Fruit fly (Drosophila melanogaster) whole organism, wandering third instar larva: ENCODE measurements around the gene Traf6.
A peak's percentile ranks its signal among the peaks of the same experiment; 100 is the strongest.

Experiments used
- Abd-B ChIP-seq: fragments of >200 bp; optimal IDR thresholded peaks from 2 replicates; lab custom pipeline; 2017; ENCODE audit warnings: missing biosample characterization, missing genetic modification characterization
- CG32264 ChIP-seq: fragments of 200-800 bp; sonication (Bioruptor generic); optimal IDR thresholded peaks from 2 replicates; lab custom pipeline; 2016; ENCODE audit warnings: missing biosample characterization, missing genetic modification characterization
- Dfd ChIP-seq: fragments of >200 bp; optimal IDR thresholded peaks from 2 replicates; lab custom pipeline; 2017; ENCODE audit warnings: missing biosample characterization, missing genetic modification characterization
- Dif ChIP-seq: fragments of 200-275, 200-300 bp; sonication (Bioruptor generic); optimal IDR thresholded peaks from 2 replicates; lab custom pipeline; 2018; ENCODE audit warnings: missing biosample characterization, missing genetic modification characterization; ENCODE audit not compliant: partially characterized antibody
- HLH106 ChIP-seq: fragments of 200-800 bp; optimal IDR thresholded peaks from 3 replicates; lab custom pipeline; 2019; ENCODE audit warnings: missing biosample characterization, mild to moderate bottlenecking, missing genetic modification characterization, moderate library complexity
- Hnf4 ChIP-seq: fragments of 200-800 bp; sonication (Bioruptor generic); optimal IDR thresholded peaks from 2 replicates; lab custom pipeline; 2016; ENCODE audit warnings: missing biosample characterization, mild to moderate bottlenecking, missing genetic modification characterization
- Hr78 ChIP-seq: fragments of >200 bp; optimal IDR thresholded peaks from 2 replicates; lab custom pipeline; 2017; ENCODE audit warnings: missing biosample characterization, missing genetic modification characterization
- Myc ChIP-seq: fragments of >200 bp; optimal IDR thresholded peaks from 2 replicates; lab custom pipeline; 2017
- N ChIP-seq: fragments of >200 bp; optimal IDR thresholded peaks from 2 replicates; lab custom pipeline; 2018; ENCODE audit warnings: missing biosample characterization, missing external identifiers, missing genetic modification characterization
- OdsH ChIP-seq: fragments of 200-800 bp; sonication (Bioruptor generic); optimal IDR thresholded peaks from 2 replicates; lab custom pipeline; 2016; ENCODE audit warnings: missing biosample characterization, mild to moderate bottlenecking, missing genetic modification characterization
- Rel ChIP-seq, 2 experiments: fragments of 200-800 bp; sonication (Bioruptor generic) in 1 of 2; optimal IDR thresholded peaks; 2 replicates in 1 of 2; 3 replicates in 1 of 2; lab custom pipeline; 2016 to 2019; ENCODE audit warnings: mild to moderate bottlenecking in 2 of 2, missing biosample characterization in 2 of 2, missing genetic modification characterization in 2 of 2, moderate library complexity in 1 of 2
- Sp1 ChIP-seq: fragments of 200-800 bp; sonication (Bioruptor generic); optimal IDR thresholded peaks from 3 replicates; lab custom pipeline; 2019; ENCODE audit warnings: missing biosample characterization, mild to moderate bottlenecking, missing genetic modification characterization, moderate library complexity
- br ChIP-seq: fragments of 200-800 bp; sonication (Bioruptor generic); optimal IDR thresholded peaks from 2 replicates; lab custom pipeline; 2016; ENCODE audit warnings: missing biosample characterization, missing genetic modification characterization
- brk ChIP-seq: fragments of 200-800 bp; sonication (Bioruptor generic); optimal IDR thresholded peaks from 2 replicates; lab custom pipeline; 2016; ENCODE audit warnings: missing biosample characterization, mild to moderate bottlenecking, missing genetic modification characterization
- dl ChIP-seq, 2 experiments: fragments of 175-275, 200-275 bp in 1 of 2; fragments of 200-275 bp in 1 of 2; sonication (Bioruptor generic); optimal IDR thresholded peaks; lab custom pipeline; 2018; ENCODE audit warnings: mild to moderate bottlenecking in 2 of 2, missing biosample characterization in 2 of 2, missing genetic modification characterization in 2 of 2, moderate library complexity in 2 of 2; ENCODE audit not compliant: partially characterized antibody in 2 of 2, insufficient read depth in 1 of 2
- ey ChIP-seq: fragments of 200-800 bp; sonication (Bioruptor generic); optimal IDR thresholded peaks from 2 replicates; lab custom pipeline; 2016; ENCODE audit warnings: missing biosample characterization, missing genetic modification characterization
- foxo ChIP-seq, 2 experiments: fragments of 200-800 bp; sonication (Bioruptor generic); optimal IDR thresholded peaks; 2 replicates in 1 of 2; 3 replicates in 1 of 2; lab custom pipeline; 2016 to 2017; ENCODE audit warnings: missing biosample characterization in 2 of 2, missing genetic modification characterization in 2 of 2
- fru ChIP-seq: fragments of 200-800 bp; sonication (Bioruptor generic); optimal IDR thresholded peaks from 3 replicates; lab custom pipeline; 2016; ENCODE audit warnings: missing biosample characterization, mild to moderate bottlenecking, missing genetic modification characterization
- h ChIP-seq: fragments of 200-800 bp; sonication (Bioruptor generic); optimal IDR thresholded peaks from 3 replicates; lab custom pipeline; 2016; ENCODE audit warnings: missing biosample characterization, mild to moderate bottlenecking, missing genetic modification characterization
- jim ChIP-seq: fragments of 175-275, 200-325 bp; sonication (Bioruptor generic); optimal IDR thresholded peaks from 2 replicates; lab custom pipeline; 2016; ENCODE audit warnings: missing biosample characterization, mild to moderate bottlenecking, missing genetic modification characterization
- lola ChIP-seq: fragments of >200 bp; optimal IDR thresholded peaks from 2 replicates; lab custom pipeline; 2017; ENCODE audit warnings: missing biosample characterization, missing genetic modification characterization
- pan ChIP-seq: fragments of >200 bp; optimal IDR thresholded peaks from 2 replicates; lab custom pipeline; 2017
- psq ChIP-seq: fragments of 200-800 bp; sonication (Bioruptor generic); optimal IDR thresholded peaks from 3 replicates; lab custom pipeline; 2017; ENCODE audit warnings: missing biosample characterization, mild to moderate bottlenecking, missing genetic modification characterization, moderate library complexity
- rgr ChIP-seq: fragments of 200-800 bp; sonication (Bioruptor generic); optimal IDR thresholded peaks from 3 replicates; lab custom pipeline; 2016; ENCODE audit warnings: missing biosample characterization, mild to moderate bottlenecking, missing genetic modification characterization
- sage ChIP-seq: fragments of 200-800 bp; sonication (Bioruptor generic); optimal IDR thresholded peaks from 2 replicates; lab custom pipeline; 2016; ENCODE audit warnings: missing biosample characterization, mild to moderate bottlenecking, missing genetic modification characterization
- sv ChIP-seq: fragments of 200-800 bp; sonication (Bioruptor generic); optimal IDR thresholded peaks from 3 replicates; lab custom pipeline; 2016; ENCODE audit warnings: missing biosample characterization, missing genetic modification characterization
- tai ChIP-seq: sonication (Bioruptor generic); optimal IDR thresholded peaks from 2 replicates; lab custom pipeline; 2016; ENCODE audit warnings: missing biosample characterization, missing genetic modification characterization

The Traf6 gene

dm6 chrX:8113386-8114279 lies 43.6 kb downstream of the Traf6 start:
- TF ChIP-seq foxo (GFP tag; optimal IDR thresholded peaks at IDR 0.05; lab: Kevin White, UChicago) (peak in 1 of 2 experiments; percentile 58), HLH106 (tag; lab: Kevin White, UChicago) (peak; percentile 22), fru (GFP tag; lab: Kevin White, UChicago) (peak; percentile 42), lola (GFP tag; lab: Kevin White, UChicago) (no peak), Sp1 (no peak), rgr (GFP tag; lab: Kevin White, UChicago) (peak; percentile 33), Hnf4 (GFP tag; lab: Kevin White, UChicago) (peak; percentile 27), br (GFP tag; lab: Kevin White, UChicago) (peak; percentile 47), sv (peak; percentile 29), Rel (GFP tag; optimal IDR thresholded peaks at IDR 0.05; lab: Kevin White, UChicago) (no peak), Rel (tag; optimal IDR thresholded peaks at IDR 0.05; lab: Kevin White, UChicago) (peak; percentile 91), ey (GFP tag; lab: Kevin White, UChicago) (peak; percentile 17), Abd-B (no peak), h (GFP tag; lab: Kevin White, UChicago) (peak; percentile 46), psq (GFP tag; lab: Kevin White, UChicago) (peak; percentile 36)

- TF ChIP-seq OdsH (GFP tag; lab: Kevin White, UChicago) = peak; percentile 20
- peak; percentile 40 for TF ChIP-seq Dfd (GFP tag; lab: Kevin White, UChicago)
- peak; percentile 27 for TF ChIP-seq Sp1
- peak; percentile 62 for TF ChIP-seq fru (GFP tag; lab: Kevin White, UChicago)
- no peak for TF ChIP-seq br (GFP tag; lab: Kevin White, UChicago)
- peak in 1 of 2 experiments; percentile 58 for TF ChIP-seq foxo (GFP tag; optimal IDR thresholded peaks at IDR 0.05; lab: Kevin White, UChicago)
- peak; percentile 53 for TF ChIP-seq ey (GFP tag; lab: Kevin White, UChicago)
- peak; percentile 32 for TF ChIP-seq rgr (GFP tag; lab: Kevin White, UChicago)
- TF ChIP-seq tai (GFP tag; lab: Kevin White, UChicago) = no peak
- peak; percentile 11 for TF ChIP-seq h (GFP tag; lab: Kevin White, UChicago)
These were observed 44.5 kb downstream of the Traf6 start for dm6 chrX:8112715-8113114.

dm6 chrX:8110984-8111383 lies 46.2 kb downstream of the Traf6 start:
- TF ChIP-seq brk (GFP tag; lab: Kevin White, UChicago) (no peak), tai (GFP tag; lab: Kevin White, UChicago) (no peak), jim (no peak), Rel (GFP tag; optimal IDR thresholded peaks at IDR 0.05; lab: Kevin White, UChicago) (no peak), Rel (tag; optimal IDR thresholded peaks at IDR 0.05; lab: Kevin White, UChicago) (peak; percentile 62), h (GFP tag; lab: Kevin White, UChicago) (no peak)
- TF ChIP-seq, all 38 proteins: peak for 1

- no peak for TF ChIP-seq Hr78 (GFP tag; lab: Kevin White, UChicago)
- TF ChIP-seq CG32264 = no peak
- TF ChIP-seq pan (lab: Kevin White, UChicago) = no peak
- TF ChIP-seq Dif (GFP tag; lab: Kevin White, UChicago) = no peak
- no peak for TF ChIP-seq brk (GFP tag; lab: Kevin White, UChicago)
- TF ChIP-seq N (GFP tag; lab: Kevin White, UChicago) = no peak
- TF ChIP-seq sage (GFP tag; lab: Kevin White, UChicago) = no peak
- no peak for TF ChIP-seq Myc (lab: Kevin White, UChicago)
These were observed 49.2 kb downstream of the Traf6 start for dm6 chrX:8107936-8108335.

- TF ChIP-seq fru (GFP tag; lab: Kevin White, UChicago) (peak; percentile 23), OdsH (GFP tag; lab: Kevin White, UChicago) (no peak), Dfd (GFP tag; lab: Kevin White, UChicago) (no peak), Myc (lab: Kevin White, UChicago) (no peak), h (GFP tag; lab: Kevin White, UChicago) (peak; percentile 12), dl (GFP tag; optimal IDR thresholded peaks at IDR 0.05; lab: Kevin White, UChicago; ENCODE audit: insufficient read depth in 1 of 2, partially characterized antibody in 2 of 2) (no peak), Rel (GFP tag; optimal IDR thresholded peaks at IDR 0.05; lab: Kevin White, UChicago) (no peak), Rel (tag; optimal IDR thresholded peaks at IDR 0.05; lab: Kevin White, UChicago) (peak; percentile 61)
- TF ChIP-seq, all 38 proteins: peak for 3
These were observed 50.7 kb downstream of the Traf6 start for dm6 chrX:8106281-8107050.
